Fruit fly (Drosophila melanogaster) whole organism, wandering third instar larva: ENCODE data around the gene omd.

ENCODE experiments used
- Dfd ChIP-seq: fragments of >200 bp; optimal IDR thresholded peaks from 2 replicates; lab custom pipeline; 2017; ENCODE audit warnings: missing biosample characterization, missing genetic modification characterization
- Jra ChIP-seq: sonication (Bioruptor generic); optimal IDR thresholded peaks from 2 replicates; lab custom pipeline; 2016; ENCODE audit warnings: missing biosample characterization, missing genetic modification characterization
- Sp1 ChIP-seq: fragments of 200-800 bp; sonication (Bioruptor generic); optimal IDR thresholded peaks from 3 replicates; lab custom pipeline; 2019; ENCODE audit warnings: missing biosample characterization, mild to moderate bottlenecking, missing genetic modification characterization, moderate library complexity
- brk ChIP-seq: fragments of 200-800 bp; sonication (Bioruptor generic); optimal IDR thresholded peaks from 2 replicates; lab custom pipeline; 2016; ENCODE audit warnings: missing biosample characterization, mild to moderate bottlenecking, missing genetic modification characterization
- lola ChIP-seq: fragments of >200 bp; optimal IDR thresholded peaks from 2 replicates; lab custom pipeline; 2017; ENCODE audit warnings: missing biosample characterization, missing genetic modification characterization
- sv ChIP-seq: fragments of 200-800 bp; sonication (Bioruptor generic); optimal IDR thresholded peaks from 3 replicates; lab custom pipeline; 2016; ENCODE audit warnings: missing biosample characterization, missing genetic modification characterization
- woc ChIP-seq: sonication (Bioruptor generic); optimal IDR thresholded peaks from 2 replicates; lab custom pipeline; 2016; ENCODE audit warnings: missing biosample characterization, mild to moderate bottlenecking, missing genetic modification characterization

DNA sequence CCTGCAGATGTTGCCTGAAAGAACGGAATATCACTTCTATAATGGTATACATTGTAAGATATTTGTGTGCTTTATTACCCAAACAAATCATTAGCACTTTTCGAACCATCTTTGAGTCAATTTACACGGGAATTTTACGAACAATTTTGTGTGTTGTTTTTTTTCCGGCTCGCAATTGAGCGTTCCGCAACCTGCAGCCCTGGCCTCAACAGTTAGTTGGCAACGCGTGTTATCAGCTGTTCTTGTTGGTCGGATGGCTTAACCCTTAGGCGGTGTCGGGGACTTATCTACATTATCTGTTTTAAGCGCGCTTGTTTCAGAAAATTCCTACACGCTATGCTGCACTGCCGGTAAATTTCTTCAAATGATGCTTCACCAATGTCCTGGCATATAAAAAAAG lies 23.6 kb upstream of the omd start:
- TF ChIP-seq lola (GFP tag; lab: Kevin White, UChicago) (no peak), Jra (GFP tag; lab: Kevin White, UChicago) (no peak), Sp1 (GFP tag; lab: Kevin White, UChicago) (no peak), woc (GFP tag; lab: Kevin White, UChicago) (peak; percentile 65), Dfd (GFP tag; lab: Kevin White, UChicago) (no peak), brk (no peak), sv (GFP tag; lab: Kevin White, UChicago) (no peak)
